Worm (Caenorhabditis elegans) whole organism, midembryonic: ENCODE results near the gene dhcr-24.
A peak's percentile ranks its signal among the peaks of the same experiment; 100 is the strongest.

Experiments
- T22C8.4 ChIP-seq: fragments of 200-800 bp; sonication (Bioruptor generic); IDR thresholded peaks from 2 replicates; pipeline ENCODE4 v1.3.6; 2022; ENCODE audit warnings: missing genetic modification characterization, missing compliant biosample characterization
- cog-1 ChIP-seq: sonication (generic microtip); optimal IDR thresholded peaks from 2 replicates; lab custom pipeline; 2016; ENCODE audit warnings: missing genetic modification characterization, missing compliant biosample characterization
- flt-1 ChIP-seq: fragments of 200-800 bp; sonication (Bioruptor generic); IDR thresholded peaks from 2 replicates; pipeline ENCODE4 v1.3.6; 2022; ENCODE audit warnings: missing genetic modification characterization, missing compliant biosample characterization
- klf-2 ChIP-seq: fragments of 200-800 bp; sonication (Bioruptor generic); conservative IDR thresholded peaks from 2 replicates; pipeline ENCODE4 v1.3.6; 2022; ENCODE audit warnings: missing genetic modification reagents, missing genetic modification characterization, missing compliant biosample characterization
- med-1 ChIP-seq: sonication (generic microtip); optimal IDR thresholded peaks from 2 replicates; lab custom pipeline; 2017; ENCODE audit warnings: missing genetic modification characterization, mild to moderate bottlenecking, missing compliant biosample characterization, antibody characterized with exemption, missing genetic modification reagents; ENCODE audit not compliant: insufficient read depth
- ref-1 ChIP-seq: fragments of 200-800 bp; sonication (Bioruptor generic); conservative IDR thresholded peaks from 2 replicates; pipeline ENCODE4 v1.3.6; 2022; ENCODE audit warnings: missing genetic modification reagents, missing genetic modification characterization, missing compliant biosample characterization
- tab-1 ChIP-seq: fragments of 200-800 bp; sonication (Bioruptor generic); IDR thresholded peaks from 2 replicates; pipeline ENCODE4 v1.3.6; 2022; ENCODE audit warnings: missing genetic modification characterization, missing compliant biosample characterization
- ztf-23 ChIP-seq: fragments of 200-800 bp; sonication (Bioruptor generic); IDR thresholded peaks from 2 replicates; pipeline ENCODE4 v1.3.6; 2022; ENCODE audit warnings: missing genetic modification reagents, missing genetic modification characterization, missing compliant biosample characterization
- ztf-29 ChIP-seq: fragments of 200-800 bp; sonication (Bioruptor generic); IDR thresholded peaks from 2 replicates; pipeline ENCODE4 v1.3.6; 2022; ENCODE audit warnings: missing genetic modification reagents, missing genetic modification characterization, missing compliant biosample characterization

Gene dhcr-24

DNA sequence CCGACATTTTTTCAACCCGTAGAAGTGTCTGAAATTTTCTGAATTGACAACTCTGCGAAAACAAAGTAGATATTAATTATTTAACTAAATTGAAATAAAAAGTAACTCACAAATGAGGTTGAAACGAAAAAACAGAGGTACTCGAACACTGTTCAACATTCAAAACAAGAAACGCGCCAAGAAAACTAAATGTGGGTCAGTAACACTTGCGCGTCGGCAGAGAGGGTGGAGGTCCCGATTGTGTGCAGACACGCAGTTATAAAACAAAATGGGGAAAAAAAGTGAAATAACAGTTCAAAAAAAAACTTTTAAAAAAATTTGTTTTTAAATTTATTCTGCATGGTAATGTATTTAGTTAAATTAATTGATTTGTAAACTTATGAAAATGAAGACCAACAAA, 4.5 kb downstream of the dhcr-24 start:
- 0 out of 2 replicates have a peak, but pooled peaks have one; percentile 32 for TF ChIP-seq klf-2 (GFP tag; lab: Robert Waterston, UW)
- TF ChIP-seq flt-1, result 0 out of 2 replicates have a peak, but pooled peaks have one; percentile 30
- TF ChIP-seq tab-1 (GFP tag; lab: Robert Waterston, UW), result no peak

DNA sequence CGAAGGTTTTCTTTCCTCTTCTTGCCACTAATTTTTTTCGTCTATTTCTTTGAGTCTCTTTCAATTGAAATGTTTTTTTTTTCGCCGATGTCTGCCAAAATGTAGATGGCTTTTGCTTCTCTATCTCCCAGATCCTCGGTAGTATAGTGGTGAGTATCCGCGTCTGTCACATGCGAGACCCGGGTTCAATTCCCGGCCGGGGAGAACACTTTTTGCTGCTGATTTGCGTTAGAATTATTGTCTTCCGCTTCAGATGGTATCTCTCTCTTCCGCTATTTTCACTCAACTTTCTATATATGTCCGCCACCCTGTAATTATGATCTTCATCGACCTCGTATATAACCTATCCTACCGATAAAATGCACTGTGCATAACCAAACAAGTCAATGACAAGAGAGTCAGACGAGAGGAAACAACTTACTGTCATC, 10.5 kb downstream of the dhcr-24 start:
- TF ChIP-seq ref-1 (GFP tag; lab: Robert Waterston, UW) (peak; percentile 65), klf-2 (GFP tag; lab: Robert Waterston, UW) (peak; percentile 79), flt-1 (peak; percentile 53; the same call in 1 of the 2 replicates), cog-1 (tag; lab: Kevin White, UChicago) (peak; percentile 43), tab-1 (GFP tag; lab: Robert Waterston, UW) (0 out of 2 replicates have a peak, but pooled peaks have one; percentile 38), ztf-23 (GFP tag; lab: Robert Waterston, UW) (peak; percentile 81), T22C8.4 (GFP tag; lab: Robert Waterston, UW) (0 out of 2 replicates have a peak, but pooled peaks have one; percentile 22), ztf-29 (GFP tag; lab: Robert Waterston, UW) (peak; percentile 44; the same call in 1 of the 2 replicates), med-1 (GFP tag; lab: Kevin White, UChicago) (no peak)

ce11 chrX:2552210-2552674, 11.7 kb downstream of the dhcr-24 start, which contains the start of gene aat-3:
Gene aat-3, plus strand, starts transcription at chrX:2552260.
- TF ChIP-seq flt-1 (no peak), T22C8.4 (GFP tag; lab: Robert Waterston, UW) (no peak), ztf-23 (GFP tag; lab: Robert Waterston, UW) (no peak), tab-1 (GFP tag; lab: Robert Waterston, UW) (no peak), ref-1 (GFP tag; lab: Robert Waterston, UW) (0 out of 2 replicates have a peak, but pooled peaks have one; percentile 11), cog-1 (tag; lab: Kevin White, UChicago) (no peak), ztf-29 (GFP tag; lab: Robert Waterston, UW) (peak; percentile 39; the same call in 1 of the 2 replicates), klf-2 (GFP tag; lab: Robert Waterston, UW) (0 out of 2 replicates have a peak, but pooled peaks have one; percentile 8), med-1 (GFP tag; lab: Kevin White, UChicago) (no peak)

- TF ChIP-seq ztf-23 (GFP tag; lab: Robert Waterston, UW), result no peak
- TF ChIP-seq cog-1 (tag; lab: Kevin White, UChicago), result no peak
- no peak for TF ChIP-seq med-1 (GFP tag; lab: Kevin White, UChicago)
- TF ChIP-seq ztf-29 (GFP tag; lab: Robert Waterston, UW), result no peak
- no peak for TF ChIP-seq T22C8.4 (GFP tag; lab: Robert Waterston, UW)
- TF ChIP-seq flt-1, result no peak
- TF ChIP-seq ref-1 (GFP tag; lab: Robert Waterston, UW), result no peak
- TF ChIP-seq klf-2 (GFP tag; lab: Robert Waterston, UW), result no peak
- no peak for TF ChIP-seq tab-1 (GFP tag; lab: Robert Waterston, UW)
These were observed 12.5 kb downstream of the dhcr-24 start for ce11 chrX:2551450-2551849.

- TF ChIP-seq ztf-23 (GFP tag; lab: Robert Waterston, UW) (no peak), flt-1 (no peak), ref-1 (GFP tag; lab: Robert Waterston, UW) (no peak), ztf-29 (GFP tag; lab: Robert Waterston, UW) (no peak), cog-1 (tag; lab: Kevin White, UChicago) (no peak), T22C8.4 (GFP tag; lab: Robert Waterston, UW) (no peak), tab-1 (GFP tag; lab: Robert Waterston, UW) (no peak), med-1 (GFP tag; lab: Kevin White, UChicago) (no peak), klf-2 (GFP tag; lab: Robert Waterston, UW) (no peak)
These were observed 13.3 kb downstream of the dhcr-24 start for ce11 chrX:2550665-2551064.

- peak; percentile 91 for TF ChIP-seq tab-1 (GFP tag; lab: Robert Waterston, UW)
- peak; percentile 72 for TF ChIP-seq med-1 (GFP tag; lab: Kevin White, UChicago)
- peak; percentile 84 for TF ChIP-seq ref-1 (GFP tag; lab: Robert Waterston, UW)
- TF ChIP-seq flt-1, result peak; percentile 95
- peak; percentile 90 for TF ChIP-seq ztf-29 (GFP tag; lab: Robert Waterston, UW)
- TF ChIP-seq T22C8.4 (GFP tag; lab: Robert Waterston, UW), result peak; percentile 87
- peak; percentile 77 for TF ChIP-seq klf-2 (GFP tag; lab: Robert Waterston, UW)
- peak; percentile 91 for TF ChIP-seq ztf-23 (GFP tag; lab: Robert Waterston, UW)
- peak; percentile 91 for TF ChIP-seq cog-1 (tag; lab: Kevin White, UChicago)
These were observed 14.6 kb downstream of the dhcr-24 start for ce11 chrX:2549322-2549721.

DNA sequence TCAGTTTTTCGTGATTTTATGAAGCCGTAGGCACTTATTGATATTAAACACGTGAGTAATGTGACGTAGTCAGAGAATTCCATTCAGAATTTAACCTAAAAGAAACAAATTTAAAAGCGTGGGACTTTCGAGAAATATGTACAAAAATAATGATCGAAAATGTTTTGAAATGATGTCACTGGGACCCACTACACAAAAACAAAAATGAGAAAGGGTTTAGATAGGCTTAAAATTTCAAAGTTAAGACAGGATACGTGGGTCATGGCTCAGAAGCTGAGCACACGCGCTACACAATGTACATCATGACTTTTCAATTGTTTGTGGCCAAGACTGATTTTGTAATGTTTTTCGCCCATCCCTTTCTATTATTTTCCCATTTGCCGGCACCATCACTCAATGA, 15.1 kb downstream of the dhcr-24 start, which contains the start of gene smvt-1:
TSS of gene smvt-1 (minus strand) at position 101 of the 400 bp plus-strand sequence.
- no peak for TF ChIP-seq T22C8.4 (GFP tag; lab: Robert Waterston, UW)

ce11 chrX:2544645-2545044, 19.3 kb downstream of the dhcr-24 start:
- TF ChIP-seq cog-1 (tag; lab: Kevin White, UChicago) (no peak), flt-1 (no peak), med-1 (GFP tag; lab: Kevin White, UChicago) (no peak), T22C8.4 (GFP tag; lab: Robert Waterston, UW) (no peak), ztf-23 (GFP tag; lab: Robert Waterston, UW) (no peak)

DNA sequence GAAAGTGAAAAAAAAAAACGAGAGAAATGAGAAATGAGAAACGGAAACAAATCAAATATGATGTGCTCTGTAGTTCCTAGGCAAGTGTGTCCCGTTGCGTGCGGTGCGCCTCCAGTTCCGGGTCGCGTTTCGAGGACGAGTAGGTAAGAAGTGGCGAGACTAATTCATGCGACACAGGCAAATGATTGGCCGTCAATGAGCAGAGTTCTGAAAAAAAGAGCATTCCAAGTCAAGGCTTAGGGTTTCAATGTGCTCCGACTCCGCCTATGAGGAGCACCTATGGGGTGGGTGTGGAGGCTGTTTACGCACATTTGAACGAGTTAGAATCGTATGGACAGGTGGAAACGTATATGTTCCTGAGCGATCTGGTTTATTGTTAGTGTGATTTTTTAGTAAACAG, 20.6 kb downstream of the dhcr-24 start:
- TF ChIP-seq ztf-29 (GFP tag; lab: Robert Waterston, UW), result no peak
- no peak for TF ChIP-seq tab-1 (GFP tag; lab: Robert Waterston, UW)
- TF ChIP-seq T22C8.4 (GFP tag; lab: Robert Waterston, UW), result no peak
- no peak for TF ChIP-seq ref-1 (GFP tag; lab: Robert Waterston, UW)
- no peak for TF ChIP-seq klf-2 (GFP tag; lab: Robert Waterston, UW)
- no peak for TF ChIP-seq flt-1
- TF ChIP-seq med-1 (GFP tag; lab: Kevin White, UChicago), result no peak
- TF ChIP-seq ztf-23 (GFP tag; lab: Robert Waterston, UW), result no peak
- TF ChIP-seq cog-1 (tag; lab: Kevin White, UChicago), result no peak
